Worm (Caenorhabditis elegans) whole organism, L1 larva: ENCODE measurements around the gene pot-1.

Experiments used
- ama-1 ChIP-seq: fragments of 150-350 bp; optimal IDR thresholded peaks from 2 replicates; lab custom pipeline; 2014
- fkh-10 ChIP-seq: sonication (generic microtip); optimal IDR thresholded peaks from 2 replicates; lab custom pipeline; 2017; ENCODE audit warnings: missing biosample characterization, missing genetic modification reagents, missing genetic modification characterization
- snu-23 ChIP-seq: sonication (generic microtip); optimal IDR thresholded peaks from 2 replicates; lab custom pipeline; 2016; ENCODE audit warnings: missing genetic modification characterization, missing compliant biosample characterization

DNA sequence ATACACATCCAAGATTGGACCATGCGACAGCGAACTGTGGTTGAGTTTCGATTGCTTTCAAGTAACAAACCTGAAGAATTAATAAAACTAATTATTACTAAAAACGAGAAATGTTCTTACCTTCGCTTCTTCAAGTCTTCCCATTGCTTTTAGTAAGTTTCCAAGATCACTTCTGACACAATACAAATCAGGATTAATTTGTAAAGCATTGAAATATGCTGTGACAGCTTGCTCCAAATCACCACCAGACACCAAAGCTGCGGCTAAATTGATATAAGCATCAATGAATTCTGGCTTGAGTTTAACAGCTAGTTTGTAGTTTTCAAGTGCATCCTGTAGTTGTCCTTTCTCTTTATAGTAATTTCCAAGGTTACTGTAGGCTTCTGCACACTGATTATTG is 16.7 kb upstream of the pot-1 start:
- TF ChIP-seq fkh-10: no peak
- TF ChIP-seq ama-1 (lab: Kevin White, UChicago): no peak
- no peak for TF ChIP-seq snu-23
